Fruit fly (Drosophila melanogaster) whole organism, embryonic: Measurements from ENCODE around the gene Cpr31A.
A peak's percentile ranks its signal among the peaks of the same experiment; 100 is the strongest.

ENCODE experiments used
- Antp ChIP-seq: fragments of 200-800 bp; sonication (Bioruptor generic); optimal IDR thresholded peaks from 3 replicates; lab custom pipeline; 2016; ENCODE audit warnings: missing biosample characterization, missing genetic modification characterization
- CG12769 ChIP-seq: fragments of 200-800 bp; sonication (Bioruptor generic); optimal IDR thresholded peaks from 2 replicates; lab custom pipeline; 2019; ENCODE audit warnings: missing biosample characterization, mild to moderate bottlenecking, missing genetic modification characterization, moderate library complexity
- CG14965 ChIP-seq: fragments of 200-800 bp; sonication (Bioruptor generic); optimal IDR thresholded peaks from 2 replicates; lab custom pipeline; 2016; ENCODE audit warnings: missing biosample characterization, missing genetic modification characterization, borderline replicate concordance
- CG17568 ChIP-seq: fragments of 200-800 bp; sonication (Bioruptor generic); optimal IDR thresholded peaks from 2 replicates; lab custom pipeline; 2018; ENCODE audit warnings: missing biosample characterization, mild to moderate bottlenecking, missing genetic modification characterization, moderate library complexity
- CG17612 ChIP-seq: fragments of 200-800 bp; sonication (Bioruptor generic); IDR thresholded peaks from 2 replicates; pipeline ENCODE4 v1.3.6; 2022; ENCODE audit warnings: missing biosample characterization, missing genetic modification characterization
- CG1832 ChIP-seq: fragments of 200-800 bp; sonication (Bioruptor generic); optimal IDR thresholded peaks from 2 replicates; lab custom pipeline; 2017; ENCODE audit warnings: missing biosample characterization, mild to moderate bottlenecking, missing genetic modification characterization, inconsistent platforms
- CG31388 ChIP-seq: fragments of 200-800 bp; sonication (Bioruptor generic); optimal IDR thresholded peaks from 2 replicates; lab custom pipeline; 2016; ENCODE audit warnings: missing biosample characterization, missing genetic modification characterization
- CG3407 ChIP-seq: fragments of 200-800 bp; sonication (Bioruptor generic); optimal IDR thresholded peaks from 2 replicates; lab custom pipeline; 2018; ENCODE audit warnings: missing biosample characterization, mild to moderate bottlenecking, missing genetic modification characterization
- CG3995 ChIP-seq: fragments of 200-800 bp; sonication (Bioruptor generic); optimal IDR thresholded peaks from 3 replicates; lab custom pipeline; 2016; ENCODE audit warnings: missing biosample characterization, missing genetic modification characterization
- CG4360 ChIP-seq: fragments of 200-800 bp; sonication (Bioruptor generic); IDR thresholded peaks from 2 replicates; pipeline ENCODE4 v1.3.6; 2022; ENCODE audit warnings: missing biosample characterization, missing genetic modification characterization
- CG4730 ChIP-seq: fragments of 200-800 bp; sonication (Bioruptor generic); IDR thresholded peaks from 2 replicates; pipeline ENCODE4 v1.3.6; 2022; ENCODE audit warnings: missing biosample characterization, missing genetic modification characterization
- CG7928 ChIP-seq: fragments of 200-800 bp; sonication (Bioruptor generic); optimal IDR thresholded peaks from 2 replicates; lab custom pipeline; 2017; ENCODE audit warnings: missing biosample characterization, mild to moderate bottlenecking, missing genetic modification characterization
- CG8359 ChIP-seq: fragments of 200-800 bp; sonication (Bioruptor generic); optimal IDR thresholded peaks from 2 replicates; lab custom pipeline; 2017; ENCODE audit warnings: missing biosample characterization, mild to moderate bottlenecking, missing genetic modification characterization, borderline replicate concordance
- CG8924 ChIP-seq: fragments of 200-800 bp; optimal IDR thresholded peaks from 3 replicates; lab custom pipeline; 2019; ENCODE audit warnings: missing biosample characterization, mild to moderate bottlenecking, missing genetic modification characterization, moderate library complexity
- CG8944 ChIP-seq: fragments of 200-800 bp; sonication (Bioruptor generic); optimal IDR thresholded peaks from 3 replicates; lab custom pipeline; 2016; ENCODE audit warnings: missing biosample characterization, missing genetic modification characterization
- Deaf1 ChIP-seq: fragments of 200-800 bp; optimal IDR thresholded peaks from 3 replicates; lab custom pipeline; 2019; ENCODE audit warnings: missing biosample characterization, mild to moderate bottlenecking, missing genetic modification characterization, moderate library complexity
- Dll ChIP-seq: fragments of 200-800 bp; sonication (Bioruptor generic); IDR thresholded peaks from 4 replicates; pipeline ENCODE4 v1.3.6; 2022; ENCODE audit warnings: missing biosample characterization, missing genetic modification characterization; ENCODE audit not compliant: partially characterized antibody
- Ets97D ChIP-seq: fragments of 200-800 bp; sonication (Bioruptor generic); optimal IDR thresholded peaks from 3 replicates; lab custom pipeline; 2016; ENCODE audit warnings: missing biosample characterization, missing genetic modification characterization
- Hr3 ChIP-seq: fragments of 200-800 bp; sonication (Bioruptor generic); optimal IDR thresholded peaks from 3 replicates; lab custom pipeline; 2016; ENCODE audit warnings: missing biosample characterization, missing genetic modification characterization
- Meics ChIP-seq: fragments of 200-800 bp; sonication (Bioruptor generic); optimal IDR thresholded peaks from 2 replicates; lab custom pipeline; 2017; ENCODE audit warnings: missing biosample characterization, mild to moderate bottlenecking, missing genetic modification characterization
- Myb ChIP-seq: fragments of 200-800 bp; sonication (Bioruptor generic); optimal IDR thresholded peaks from 2 replicates; lab custom pipeline; 2016; ENCODE audit warnings: missing biosample characterization, missing genetic modification characterization
- NK7.1 ChIP-seq: fragments of 200-800 bp; sonication (Bioruptor generic); optimal IDR thresholded peaks from 3 replicates; lab custom pipeline; 2016; ENCODE audit warnings: missing biosample characterization, missing genetic modification characterization
- Optix ChIP-seq: fragments of 200-800 bp; sonication (Bioruptor generic); IDR thresholded peaks from 3 replicates; pipeline ENCODE4 v1.3.6; 2022; ENCODE audit warnings: missing biosample characterization, missing genetic modification characterization
- Trl ChIP-seq, 3 experiments: fragments of >200 bp in 2 of 3; fragments of 200-800 bp in 1 of 3; sonication (Bioruptor generic) in 1 of 3; optimal IDR thresholded peaks; 2 replicates in 1 of 3; 3 replicates in 2 of 3; lab custom pipeline; 2016 to 2017; ENCODE audit warnings: missing biosample characterization in 1 of 3, missing genetic modification characterization in 1 of 3
- ap ChIP-seq: fragments of 200-800 bp; sonication (Bioruptor generic); IDR thresholded peaks from 2 replicates; pipeline ENCODE4 v1.3.6; 2022; ENCODE audit warnings: missing biosample characterization, missing genetic modification characterization
- caup ChIP-seq: fragments of 200-800 bp; sonication (Bioruptor generic); optimal IDR thresholded peaks from 3 replicates; lab custom pipeline; 2017; ENCODE audit warnings: missing biosample characterization, mild to moderate bottlenecking, missing genetic modification characterization, moderate library complexity; ENCODE audit not compliant: severe bottlenecking
- chinmo ChIP-seq: fragments of 200-800 bp; sonication (Bioruptor generic); IDR thresholded peaks from 4 replicates; pipeline ENCODE4 v1.3.6; 2022; ENCODE audit warnings: missing biosample characterization, missing genetic modification characterization; ENCODE audit not compliant: partially characterized antibody
- crc ChIP-seq: fragments of 200-800 bp; sonication (Bioruptor generic); optimal IDR thresholded peaks from 2 replicates; lab custom pipeline; 2016; ENCODE audit warnings: missing biosample characterization, missing genetic modification characterization
- dimm ChIP-seq: fragments of 200-800 bp; sonication (Bioruptor generic); IDR thresholded peaks from 2 replicates; pipeline ENCODE4 v1.3.6; 2022; ENCODE audit warnings: missing biosample characterization, missing genetic modification characterization
- disco-r ChIP-seq: fragments of 200-800 bp; sonication (Bioruptor generic); optimal IDR thresholded peaks from 2 replicates; lab custom pipeline; 2016; ENCODE audit warnings: missing biosample characterization, missing genetic modification characterization
- eve ChIP-seq, 2 experiments: fragments of >200 bp; optimal IDR thresholded peaks; 2 replicates each; lab custom pipeline; 2017; ENCODE audit warnings: missing biosample characterization in 2 of 2, missing genetic modification characterization in 2 of 2
- fru ChIP-seq: fragments of >200 bp; optimal IDR thresholded peaks from 2 replicates; lab custom pipeline; 2017
- gfzf ChIP-seq: fragments of 200-800 bp; sonication (Bioruptor generic); optimal IDR thresholded peaks from 2 replicates; lab custom pipeline; 2016; ENCODE audit warnings: missing biosample characterization, mild to moderate bottlenecking, missing genetic modification characterization, moderate library complexity
- h ChIP-seq: fragments of >200 bp; optimal IDR thresholded peaks from 2 replicates; lab custom pipeline; 2017
- hb ChIP-seq: fragments of 200-800 bp; sonication (Bioruptor generic); IDR thresholded peaks from 3 replicates; pipeline ENCODE4 v1.3.6; 2022; ENCODE audit warnings: missing biosample characterization, missing genetic modification characterization; ENCODE audit not compliant: partially characterized antibody
- inv ChIP-seq: fragments of 200-800 bp; sonication (Bioruptor generic); IDR thresholded peaks from 2 replicates; pipeline ENCODE4 v1.3.6; 2022; ENCODE audit warnings: missing biosample characterization, missing genetic modification characterization; ENCODE audit not compliant: partially characterized antibody
- jigr1 ChIP-seq: fragments of 200-800 bp; sonication (Bioruptor generic); IDR thresholded peaks from 3 replicates; pipeline ENCODE4 v1.3.6; 2022; ENCODE audit warnings: missing biosample characterization, missing genetic modification characterization
- maf-S ChIP-seq: fragments of 200-800 bp; sonication (Bioruptor generic); optimal IDR thresholded peaks from 2 replicates; lab custom pipeline; 2016; ENCODE audit warnings: missing biosample characterization, missing genetic modification characterization
- nau ChIP-seq: fragments of 200-800 bp; sonication (Bioruptor generic); optimal IDR thresholded peaks from 3 replicates; lab custom pipeline; 2017; ENCODE audit warnings: missing biosample characterization, mild to moderate bottlenecking, missing genetic modification characterization, missing genetic modification reagents
- nom ChIP-seq: fragments of 200-800 bp; sonication (Bioruptor generic); optimal IDR thresholded peaks from 2 replicates; lab custom pipeline; 2017; ENCODE audit warnings: missing biosample characterization, missing genetic modification characterization, mild to moderate bottlenecking, moderate library complexity, missing genetic modification reagents
- pan ChIP-seq, 4 experiments: fragments of >200 bp in 3 of 4; fragments of 200-800 bp in 1 of 4; sonication (Bioruptor generic) in 1 of 4; optimal IDR thresholded peaks in 3 of 4; IDR thresholded peaks in 1 of 4; 2 replicates each; pipeline versions ENCODE4 v1.3.6 to Lab custom; 2017 to 2022; ENCODE audit warnings: missing biosample characterization in 2 of 4, missing genetic modification characterization in 2 of 4, mixed read lengths in 1 of 4
- pros ChIP-seq: fragments of 200-800 bp; sonication (Bioruptor generic); optimal IDR thresholded peaks from 3 replicates; lab custom pipeline; 2019; ENCODE audit warnings: missing biosample characterization, mild to moderate bottlenecking, missing genetic modification characterization, moderate library complexity
- ranshi ChIP-seq: fragments of 200-800 bp; sonication (Bioruptor generic); IDR thresholded peaks from 2 replicates; pipeline ENCODE4 v1.3.6; 2022; ENCODE audit warnings: missing biosample characterization, missing genetic modification characterization
- slbo ChIP-seq: fragments of 200-800 bp; sonication (Bioruptor generic); IDR thresholded peaks from 2 replicates; pipeline ENCODE4 v1.3.6; 2022; ENCODE audit warnings: missing biosample characterization, missing genetic modification characterization
- tin ChIP-seq: fragments of 200-800 bp; sonication (Bioruptor generic); optimal IDR thresholded peaks from 3 replicates; lab custom pipeline; 2016; ENCODE audit warnings: missing biosample characterization, missing genetic modification characterization
- twi ChIP-seq: fragments of 200-800 bp; optimal IDR thresholded peaks from 2 replicates; lab custom pipeline; 2019; ENCODE audit warnings: missing biosample characterization, mild to moderate bottlenecking, missing genetic modification characterization, moderate library complexity
- wek ChIP-seq: fragments of 200-800 bp; sonication (Bioruptor generic); optimal IDR thresholded peaks from 3 replicates; lab custom pipeline; 2018; ENCODE audit warnings: missing biosample characterization, mild to moderate bottlenecking, missing genetic modification characterization, moderate library complexity

The Cpr31A gene

DNA sequence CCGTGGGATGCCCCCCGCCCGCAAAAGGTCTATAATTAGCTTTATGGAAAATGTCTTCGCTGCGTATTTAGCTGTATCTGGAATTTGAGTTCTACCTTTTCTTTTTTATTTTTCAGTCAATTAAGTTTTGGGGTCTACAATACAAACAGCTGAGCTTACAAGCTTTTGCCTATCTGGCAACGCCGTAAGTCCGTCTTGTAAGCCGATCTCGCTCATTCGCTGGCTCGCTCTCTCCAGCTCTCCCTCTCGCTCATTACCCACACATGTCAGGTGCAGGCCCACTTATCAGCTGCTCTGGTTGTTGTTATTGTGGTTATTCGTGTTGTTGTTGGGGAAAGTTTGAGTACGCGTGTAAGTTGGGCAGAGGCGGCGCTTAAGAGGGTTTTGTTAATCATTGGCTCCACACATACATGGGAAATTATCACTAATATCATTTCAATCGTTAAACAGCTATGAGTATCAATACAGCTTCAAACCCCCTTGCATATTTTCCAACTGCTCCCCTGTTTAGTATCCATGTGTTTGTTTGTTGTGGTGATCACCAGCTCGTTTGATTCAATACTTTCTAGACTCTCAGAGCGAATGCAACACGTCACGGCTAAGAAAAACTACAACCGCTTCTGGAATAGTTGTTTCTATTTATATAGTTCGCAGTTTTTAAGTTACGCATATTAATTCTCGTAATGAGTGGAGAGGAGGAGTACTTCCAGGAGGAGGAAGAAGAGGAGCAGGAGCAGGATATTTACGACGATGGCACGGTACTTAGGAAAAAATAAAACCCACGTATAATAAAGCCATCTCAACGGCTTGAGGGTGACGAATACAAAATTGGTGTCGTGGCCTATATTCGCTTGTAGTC, 44.0 kb upstream of the Cpr31A start (continued):
- TF ChIP-seq crc (GFP tag; lab: Kevin White, UChicago) (peak; percentile 98), CG17568 (GFP tag; lab: Kevin White, UChicago) (peak; percentile 93), maf-S (GFP tag; lab: Kevin White, UChicago) (peak; percentile 97), CG1832 (GFP tag; lab: Kevin White, UChicago) (peak; percentile 83), CG4360 (GFP tag; lab: Robert Waterston, UW) (peak; percentile 98), CG12769 (tag; lab: Kevin White, UChicago) (peak; percentile 99), chinmo (GFP tag; lab: Robert Waterston, UW) (peak; percentile 92; the same call in 3 of the 4 replicates), CG17612 (GFP tag; lab: Robert Waterston, UW) (peak; percentile 95), CG4730 (GFP tag; lab: Robert Waterston, UW) (peak; percentile 96), NK7.1 (GFP tag; lab: Kevin White, UChicago) (peak; percentile 95), Trl (optimal IDR thresholded peaks at IDR 0.05; lab: Kevin White, UChicago) (peak; percentile 59 to 76), Trl (GFP tag; optimal IDR thresholded peaks at IDR 0.05; lab: Kevin White, UChicago) (peak; percentile 98), CG8944 (GFP tag; lab: Kevin White, UChicago) (peak; percentile 98), CG31388 (GFP tag; lab: Kevin White, UChicago) (peak; percentile 94), gfzf (GFP tag; lab: Kevin White, UChicago) (peak; percentile 16), pan (optimal IDR thresholded peaks at IDR 0.05; lab: Kevin White, UChicago) (no peak), pan (GFP tag; optimal IDR thresholded peaks at IDR 0.05 in 1 of 2, IDR thresholded peaks at IDR 0.05 in 1 of 2) (peak in 1 of 2 experiments; percentile 98), nom (GFP tag; lab: Kevin White, UChicago) (peak; percentile 98), Hr3 (peak; percentile 95), CG8359 (peak; percentile 78), hb (GFP tag; lab: Robert Waterston, UW) (no peak), pros (GFP tag; lab: Kevin White, UChicago) (peak; percentile 68), jigr1 (peak; percentile 89), Dll (GFP tag; lab: Robert Waterston, UW) (no peak), twi (peak; percentile 92), slbo (GFP tag; lab: Robert Waterston, UW) (peak; percentile 99), h (no peak), tin (GFP tag; lab: Kevin White, UChicago) (peak; percentile 97), caup (peak; percentile 97), Optix (peak; percentile 97), CG14965 (GFP tag; lab: Kevin White, UChicago) (peak; percentile 86), inv (GFP tag; lab: Robert Waterston, UW) (no peak; the same call in 1 of the 2 replicates), ap (peak; percentile 95), dimm (peak; percentile 94), Deaf1 (tag; lab: Kevin White, UChicago) (peak; percentile 80), CG3407 (peak; percentile 92), fru (no peak), CG7928 (peak; percentile 77), Meics (GFP tag; lab: Kevin White, UChicago) (peak; percentile 97), wek (peak; percentile 89), disco-r (GFP tag; lab: Kevin White, UChicago) (peak; percentile 94), CG8924 (peak; percentile 96), nau (GFP tag; lab: Kevin White, UChicago) (peak; percentile 92), eve (GFP tag; optimal IDR thresholded peaks at IDR 0.05; lab: Kevin White, UChicago) (peak in 1 of 2 experiments; percentile 96), Ets97D (GFP tag; lab: Kevin White, UChicago) (peak; percentile 91), Myb (GFP tag; lab: Kevin White, UChicago) (peak; percentile 90), CG3995 (GFP tag; lab: Kevin White, UChicago) (peak; percentile 84), ranshi (GFP tag; lab: Robert Waterston, UW) (peak; percentile 98), Antp (GFP tag; lab: Kevin White, UChicago) (peak; percentile 99)
